Worm (Caenorhabditis elegans): ENCODE data around the gene nhr-152.

The nhr-152 gene

ce11 chrV:7735319-7735718 is 49.2 kb downstream of the nhr-152 start, which contains the start of gene srr-10:
srr-10 (plus strand) TSS chrV:7735619.
- no peak for TF ChIP-seq skn-1 (tag; optimal IDR thresholded peaks at IDR 0.05)
- TF ChIP-seq nhr-67 (tag; optimal IDR thresholded peaks at IDR 0.05), result no peak

- TF ChIP-seq nfya-1 (tag; optimal IDR thresholded peaks at IDR 0.05; ENCODE audit: insufficient read depth) (no peak), pqm-1 (tag; optimal IDR thresholded peaks at IDR 0.05) (no peak), nhr-43 (tag; optimal IDR thresholded peaks at IDR 0.05; ENCODE audit: poor library complexity, severe bottlenecking) (no peak), lin-39 (tag; optimal IDR thresholded peaks at IDR 0.05) (no peak), mml-1 (tag; optimal IDR thresholded peaks at IDR 0.05) (no peak), ceh-28 (tag; optimal IDR thresholded peaks at IDR 0.05) (no peak), sea-2 (GFP tag; optimal IDR thresholded peaks at IDR 0.05) (no peak), nhr-67 (tag; optimal IDR thresholded peaks at IDR 0.05) (no peak), ceh-16 (tag; optimal IDR thresholded peaks at IDR 0.05) (no peak), ceh-82 (tag; optimal IDR thresholded peaks at IDR 0.05) (no peak), snpc-4 (tag; optimal IDR thresholded peaks at IDR 0.05) (no peak), lin-15B (tag; optimal IDR thresholded peaks at IDR 0.05) (no peak), nhr-11 (tag; optimal IDR thresholded peaks at IDR 0.05) (no peak)
Measured at ce11 chrV:7737710-7738109, 51.6 kb downstream of the nhr-152 start, which contains the start of gene srr-9. srr-9 (plus strand) TSS chrV:7738010.

All from whole organism, L3 larva.